Worm (Caenorhabditis elegans) whole organism, L4 larva: ENCODE data around the gene tdo-2.

Source experiments
- Y48G9A.11 ChIP-seq: fragments of 200-800 bp; sonication (Bioruptor generic); IDR thresholded peaks from 2 replicates; pipeline ENCODE4 v1.3.6; 2022; ENCODE audit warnings: missing genetic modification reagents, missing genetic modification characterization, missing compliant biosample characterization
- ZK546.5 ChIP-seq, 2 experiments: sonication (generic microtip); optimal IDR thresholded peaks; 2 replicates each; lab custom pipeline; 2017; ENCODE audit warnings: missing biosample characterization in 2 of 2, missing genetic modification characterization in 2 of 2
- ama-1 ChIP-seq: fragments of 150-350 bp; optimal IDR thresholded peaks from 2 replicates; lab custom pipeline; 2014; ENCODE audit warnings: inconsistent platforms, mixed read lengths
- dmd-6 ChIP-seq: fragments of 200-800 bp; sonication (Bioruptor generic); IDR thresholded peaks from 2 replicates; pipeline ENCODE4 v1.3.6; 2022; ENCODE audit warnings: missing genetic modification reagents, missing genetic modification characterization, missing compliant biosample characterization
- fkh-10 ChIP-seq: fragments of 150-350 bp; optimal IDR thresholded peaks from 2 replicates; lab custom pipeline; 2014; ENCODE audit warnings: missing biosample characterization, missing genetic modification reagents, missing genetic modification characterization
- jun-1 ChIP-seq: fragments of 150-350 bp; optimal IDR thresholded peaks from 2 replicates; lab custom pipeline; 2014; ENCODE audit warnings: missing biosample characterization, missing genetic modification reagents, missing genetic modification characterization
- mdl-1 ChIP-seq, 2 experiments: fragments of 150-350 bp in 1 of 2; sonication (generic microtip) in 1 of 2; optimal IDR thresholded peaks; 2 replicates each; lab custom pipeline; 2014 to 2017; ENCODE audit warnings: missing biosample characterization in 2 of 2, missing genetic modification characterization in 2 of 2
- mxl-2 ChIP-seq: fragments of 200-800 bp; sonication (Bioruptor generic); conservative IDR thresholded peaks from 2 replicates; pipeline ENCODE4 v1.3.6; 2022; ENCODE audit warnings: missing genetic modification reagents, missing genetic modification characterization, missing compliant biosample characterization
- nhr-25 ChIP-seq: sonication (generic microtip); optimal IDR thresholded peaks from 2 replicates; lab custom pipeline; 2017; ENCODE audit warnings: missing genetic modification characterization, mild to moderate bottlenecking, missing compliant biosample characterization, antibody characterized with exemption, moderate library complexity, borderline replicate concordance; ENCODE audit not compliant: insufficient read depth
- nhr-28 ChIP-seq: fragments of 150-350 bp; optimal IDR thresholded peaks from 2 replicates; lab custom pipeline; 2014; ENCODE audit warnings: missing biosample characterization, missing genetic modification characterization
- pha-4 ChIP-seq, 2 experiments: fragments of 150-350 bp in 1 of 2; fragments of 200-800 bp in 1 of 2; sonication (Bioruptor generic) in 1 of 2; IDR thresholded peaks in 1 of 2; optimal IDR thresholded peaks in 1 of 2; 2 replicates each; pipeline versions ENCODE4 v1.3.6 to Lab custom; 2014 to 2022; ENCODE audit warnings: missing genetic modification characterization in 2 of 2, missing genetic modification reagents in 2 of 2, missing biosample characterization in 1 of 2, missing compliant biosample characterization in 1 of 2

ce11 chrIII:5875418-5875702 lies 44.4 kb downstream of the tdo-2 start:
- TF ChIP-seq jun-1, result no peak
- TF ChIP-seq ZK546.5 (tag; optimal IDR thresholded peaks at IDR 0.05; lab: Kevin White, UChicago), result no peak
- no peak for TF ChIP-seq ama-1 (lab: Kevin White, UChicago)
- no peak for TF ChIP-seq Y48G9A.11 (GFP tag; lab: Robert Waterston, UW)
- TF ChIP-seq mxl-2 (GFP tag; lab: Robert Waterston, UW), result no peak
- TF ChIP-seq fkh-10 (GFP tag; lab: Kevin White, UChicago), result no peak
- no peak; the same call in 1 of the 2 replicates for TF ChIP-seq dmd-6 (GFP tag; lab: Robert Waterston, UW)
- no peak for TF ChIP-seq nhr-25 (tag; lab: Kevin White, UChicago)
- TF ChIP-seq pha-4 (GFP tag; IDR thresholded peaks at IDR 0.05; lab: Robert Waterston, UW), result no peak
- TF ChIP-seq pha-4 (tag; optimal IDR thresholded peaks at IDR 0.05; lab: Kevin White, UChicago), result no peak
- TF ChIP-seq nhr-28 (tag; lab: Kevin White, UChicago), result no peak
- no peak for TF ChIP-seq mdl-1 (tag; optimal IDR thresholded peaks at IDR 0.05; lab: Kevin White, UChicago)
